Fruit fly (Drosophila melanogaster) whole organism: ENCODE results near the gene Dh31.

Experiments
- CG8478 ChIP-seq: fragments of >200 bp; optimal IDR thresholded peaks from 2 replicates; lab custom pipeline; 2018; ENCODE audit warnings: inconsistent platforms
- Dll ChIP-seq: fragments of >200 bp; optimal IDR thresholded peaks from 2 replicates; lab custom pipeline; 2017
- EcR ChIP-seq, 2 experiments: fragments of >200 bp; optimal IDR thresholded peaks; 2 replicates each; lab custom pipeline; 2017; ENCODE audit warnings: missing biosample characterization in 2 of 2, missing genetic modification characterization in 2 of 2, missing genetic modification reagents in 2 of 2
- pan ChIP-seq: fragments of >200 bp; optimal IDR thresholded peaks from 2 replicates; lab custom pipeline; 2017
- psq ChIP-seq: fragments of >200 bp; optimal IDR thresholded peaks from 2 replicates; lab custom pipeline; 2017
- usp ChIP-seq: fragments of >200 bp; optimal IDR thresholded peaks from 2 replicates; lab custom pipeline; 2017; ENCODE audit warnings: missing biosample characterization, missing genetic modification characterization, mixed read lengths

The Dh31 gene

dm6 chr2L:8480825-8481224, 25.8 kb downstream of the Dh31 start:
- TF ChIP-seq psq (lab: Kevin White, UChicago) (no peak), usp (no peak), pan (lab: Kevin White, UChicago) (no peak), CG8478 (no peak), Dll (lab: Kevin White, UChicago) (no peak), EcR (GFP tag; optimal IDR thresholded peaks at IDR 0.05; lab: Kevin White, UChicago) (no peak)

dm6 chr2L:8478911-8479706, 27.5 kb downstream of the Dh31 start:
- TF ChIP-seq pan (lab: Kevin White, UChicago) (no peak), psq (lab: Kevin White, UChicago) (no peak), usp (no peak), EcR (GFP tag; optimal IDR thresholded peaks at IDR 0.05; lab: Kevin White, UChicago) (no peak), Dll (lab: Kevin White, UChicago) (no peak), CG8478 (no peak)

- peak; percentile 50 for TF ChIP-seq Dll (lab: Kevin White, UChicago)
- no peak for TF ChIP-seq pan (lab: Kevin White, UChicago)
- no peak for TF ChIP-seq psq (lab: Kevin White, UChicago)
- no peak for TF ChIP-seq CG8478
- no peak for TF ChIP-seq usp
- TF ChIP-seq EcR (GFP tag; optimal IDR thresholded peaks at IDR 0.05; lab: Kevin White, UChicago): no peak
Measured at dm6 chr2L:8478379-8478778, 28.3 kb downstream of the Dh31 start.

DNA sequence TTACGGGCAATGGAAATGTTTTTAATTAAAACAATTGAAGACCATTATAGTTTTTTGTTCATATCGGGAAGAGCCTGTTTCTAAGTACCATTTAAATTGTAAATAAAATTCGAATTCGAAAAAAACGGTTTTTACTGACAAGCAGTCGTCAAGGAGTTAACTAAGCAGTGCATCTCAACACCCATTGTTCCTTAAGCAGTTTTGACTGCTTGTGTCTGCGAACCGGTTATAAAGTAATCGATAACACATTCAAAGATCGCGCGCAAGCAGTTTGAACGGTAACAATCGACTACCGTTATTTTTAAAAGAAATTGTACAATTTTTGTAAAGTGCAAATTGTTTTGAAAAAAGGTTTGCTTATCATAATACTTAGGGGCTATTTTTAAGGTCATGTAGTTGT, 28.7 kb downstream of the Dh31 start:
- no peak for TF ChIP-seq pan (lab: Kevin White, UChicago)
- TF ChIP-seq EcR (GFP tag; optimal IDR thresholded peaks at IDR 0.05; lab: Kevin White, UChicago): no peak
- TF ChIP-seq CG8478: no peak
- TF ChIP-seq Dll (lab: Kevin White, UChicago): no peak
- no peak for TF ChIP-seq psq (lab: Kevin White, UChicago)
- no peak for TF ChIP-seq usp

DNA sequence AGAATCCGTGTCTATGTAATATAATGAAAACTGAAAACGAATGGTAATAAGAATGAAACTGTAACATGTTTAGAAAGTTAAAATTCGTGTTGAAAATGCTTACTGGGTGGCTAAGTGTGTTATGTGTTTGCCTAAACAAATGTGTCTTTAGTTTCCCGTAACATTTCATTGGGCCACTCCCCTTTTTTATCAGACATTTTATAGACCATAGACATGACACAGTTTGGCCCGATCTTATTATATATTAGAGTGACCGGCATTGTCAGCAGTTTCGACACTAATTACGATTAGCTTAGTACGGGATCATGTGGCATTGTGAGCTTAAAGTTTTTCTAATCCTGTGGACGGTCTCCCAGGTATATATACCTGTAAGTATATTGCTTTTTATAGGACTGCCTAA, 29.6 kb downstream of the Dh31 start, which contains the start of gene CheA29a:
Gene CheA29a (plus strand): TSS at position 301 of the 400 bp plus-strand sequence.
- TF ChIP-seq usp (no peak), EcR (GFP tag; optimal IDR thresholded peaks at IDR 0.05; lab: Kevin White, UChicago) (no peak)

- TF ChIP-seq EcR (GFP tag; optimal IDR thresholded peaks at IDR 0.05; lab: Kevin White, UChicago) (no peak), Dll (lab: Kevin White, UChicago) (no peak), psq (lab: Kevin White, UChicago) (no peak), CG8478 (no peak), pan (lab: Kevin White, UChicago) (no peak), usp (no peak)
Measured at dm6 chr2L:8473448-8473847, 33.2 kb downstream of the Dh31 start.

dm6 chr2L:8471667-8472066, 35.0 kb downstream of the Dh31 start:
- TF ChIP-seq Dll (lab: Kevin White, UChicago) (no peak), pan (lab: Kevin White, UChicago) (no peak), CG8478 (no peak), EcR (GFP tag; optimal IDR thresholded peaks at IDR 0.05; lab: Kevin White, UChicago) (no peak), usp (no peak), psq (lab: Kevin White, UChicago) (no peak)

dm6 chr2L:8468929-8469681, 37.5 kb downstream of the Dh31 start:
- TF ChIP-seq psq (lab: Kevin White, UChicago) (no peak), EcR (GFP tag; optimal IDR thresholded peaks at IDR 0.05; lab: Kevin White, UChicago) (no peak), usp (no peak), Dll (lab: Kevin White, UChicago) (no peak), pan (lab: Kevin White, UChicago) (no peak), CG8478 (no peak)

dm6 chr2L:8466643-8467042, 40.0 kb downstream of the Dh31 start, which contains the start of gene dachs:
TSS of gene dachs (plus strand) at chr2L:8466817.
- TF ChIP-seq usp (no peak), CG8478 (no peak), psq (lab: Kevin White, UChicago) (no peak), Dll (lab: Kevin White, UChicago) (no peak)

- TF ChIP-seq psq (lab: Kevin White, UChicago) (no peak), usp (no peak), CG8478 (no peak), pan (lab: Kevin White, UChicago) (no peak)
Measured at dm6 chr2L:8464107-8464582, 42.5 kb downstream of the Dh31 start, which contains the start of gene prg. TSS of gene prg (plus strand) at chr2L:8464488.

DNA sequence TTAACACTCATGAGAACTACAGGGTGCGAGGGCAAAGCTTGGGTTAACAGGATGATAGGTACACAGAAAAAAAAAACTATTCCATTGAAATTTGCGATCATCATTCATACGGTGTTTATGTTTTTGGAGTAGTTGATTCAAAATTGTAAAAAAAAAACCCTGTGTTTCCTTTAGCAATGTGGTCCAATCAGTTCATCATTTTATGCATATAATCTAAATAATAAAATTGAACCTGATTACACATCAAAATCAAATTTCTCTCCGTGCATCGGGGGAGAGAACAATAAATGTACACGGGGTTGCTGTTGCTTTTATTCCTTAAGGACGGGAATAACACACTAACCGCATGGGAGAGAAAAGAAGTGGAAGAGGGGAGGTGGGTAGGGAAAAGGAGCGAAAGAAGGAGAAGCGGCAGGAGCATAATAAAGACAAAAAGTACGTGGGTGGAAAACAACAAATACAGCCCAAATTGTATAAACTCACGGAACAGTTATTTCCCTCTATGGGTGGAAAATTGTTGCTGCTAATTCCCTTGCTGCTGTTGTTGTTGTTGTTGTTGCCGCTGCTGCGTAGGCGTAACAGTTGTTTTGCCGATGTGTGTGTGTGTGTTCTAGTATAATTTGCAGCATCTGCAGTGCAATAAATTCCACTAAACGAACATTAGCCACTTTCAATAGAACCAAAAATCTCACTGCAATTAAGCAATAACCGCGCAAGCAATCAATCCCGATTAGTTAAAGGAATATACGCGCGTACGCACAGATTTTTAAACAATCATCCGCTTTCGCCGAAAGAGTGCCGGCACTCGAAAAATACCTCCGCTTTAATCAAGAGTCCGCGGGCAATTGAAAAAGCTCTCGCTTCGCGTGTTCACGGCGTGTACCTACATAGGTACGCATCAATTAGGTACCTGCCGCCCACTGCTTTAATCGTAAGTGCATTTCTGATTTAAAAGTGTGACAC, 43.2 kb downstream of the Dh31 start, which contains the start of gene Agpat2:
Gene Agpat2 (minus strand): TSS at position 851 of the 963 bp plus-strand sequence.
- TF ChIP-seq usp (no peak), Dll (lab: Kevin White, UChicago) (no peak), pan (lab: Kevin White, UChicago) (no peak), EcR (GFP tag; optimal IDR thresholded peaks at IDR 0.05; lab: Kevin White, UChicago) (no peak), CG8478 (no peak)
